Worm (Caenorhabditis elegans) whole organism, L1 larva: ENCODE results near the gene mrps-16.

Experiments used
- aly-2 ChIP-seq: fragments of 150-350 bp; optimal IDR thresholded peaks from 2 replicates; lab custom pipeline; 2014; ENCODE audit warnings: missing biosample characterization, missing genetic modification characterization
- elt-3 ChIP-seq, 6 experiments: fragments of 150-350 bp in 1 of 6; sonication (generic microtip); optimal IDR thresholded peaks; 2 replicates each; lab custom pipeline; 2017 to 2018; ENCODE audit warnings: missing biosample characterization in 6 of 6, missing genetic modification characterization in 6 of 6, inconsistent platforms in 1 of 6
- hpl-2 ChIP-seq: fragments of 150-350 bp; optimal IDR thresholded peaks from 2 replicates; lab custom pipeline; 2014; ENCODE audit warnings: missing biosample characterization, missing genetic modification reagents, missing genetic modification characterization
- lir-3 ChIP-seq: sonication (generic microtip); optimal IDR thresholded peaks from 2 replicates; lab custom pipeline; 2016; ENCODE audit warnings: mild to moderate bottlenecking, missing genetic modification characterization, moderate library complexity, missing compliant biosample characterization; ENCODE audit not compliant: poor library complexity
- nhr-28 ChIP-seq: fragments of 150-350 bp; optimal IDR thresholded peaks from 2 replicates; lab custom pipeline; 2014; ENCODE audit warnings: missing biosample characterization, missing genetic modification characterization
- nhr-76 ChIP-seq: sonication (generic microtip); optimal IDR thresholded peaks from 2 replicates; lab custom pipeline; 2017; ENCODE audit warnings: missing biosample characterization, missing genetic modification characterization
- sptf-1 ChIP-seq: fragments of 150-350 bp; optimal IDR thresholded peaks from 2 replicates; lab custom pipeline; 2014; ENCODE audit warnings: missing biosample characterization, missing genetic modification characterization
- unc-130 ChIP-seq: fragments of 150-350 bp; optimal IDR thresholded peaks from 2 replicates; lab custom pipeline; 2017; ENCODE audit warnings: missing biosample characterization, missing genetic modification characterization, inconsistent platforms
- xbp-1 ChIP-seq: sonication (generic microtip); optimal IDR thresholded peaks from 2 replicates; lab custom pipeline; 2016; ENCODE audit warnings: missing genetic modification characterization, missing compliant biosample characterization
- ztf-11 ChIP-seq, 2 experiments: sonication (generic microtip); optimal IDR thresholded peaks; 2 replicates each; lab custom pipeline; 2016 to 2017; ENCODE audit warnings: missing genetic modification characterization in 2 of 2, missing biosample characterization in 1 of 2, missing compliant biosample characterization in 1 of 2

DNA sequence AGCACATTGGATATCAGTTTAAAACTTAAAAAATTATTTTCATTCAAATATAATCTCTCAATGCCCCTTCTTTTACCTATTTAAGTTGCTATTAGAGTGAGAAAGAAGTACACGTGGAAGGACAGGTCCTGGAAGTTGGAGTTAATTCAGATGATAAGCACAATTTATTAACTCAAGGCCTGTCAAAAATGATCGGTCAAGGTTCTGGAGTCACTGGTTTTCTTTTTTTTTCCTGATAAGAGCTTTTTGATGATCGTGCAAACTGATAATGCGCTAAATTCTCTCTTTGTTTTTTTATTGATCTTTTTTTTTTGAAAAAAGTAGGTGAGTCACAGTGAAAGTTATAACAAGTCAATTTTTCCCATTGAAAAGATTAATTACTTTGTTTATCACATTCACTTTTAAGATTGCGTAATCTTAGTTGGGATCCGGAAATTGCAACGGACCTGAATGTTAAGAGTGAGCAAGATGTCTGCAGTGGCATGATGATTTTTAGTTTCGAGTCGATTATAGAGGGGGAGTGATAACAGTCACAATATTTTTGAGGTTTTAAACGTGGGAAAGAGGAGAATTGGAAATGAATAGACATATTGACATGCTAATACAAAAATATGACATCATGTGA lies 38.4 kb downstream of the mrps-16 start:
- no peak for TF ChIP-seq sptf-1 (tag; lab: Kevin White, UChicago)
- no peak for TF ChIP-seq xbp-1 (tag; lab: Kevin White, UChicago)
- TF ChIP-seq unc-130 (tag; lab: Kevin White, UChicago) = no peak
- no peak for TF ChIP-seq aly-2 (tag; lab: Kevin White, UChicago)
- TF ChIP-seq hpl-2 = no peak
- no peak for TF ChIP-seq nhr-28
- TF ChIP-seq lir-3 = no peak
- no peak for TF ChIP-seq elt-3 (tag; optimal IDR thresholded peaks at IDR 0.05; lab: Kevin White, UChicago)
- no peak for TF ChIP-seq nhr-76 (tag; lab: Kevin White, UChicago)
- TF ChIP-seq ztf-11 (tag; optimal IDR thresholded peaks at IDR 0.05; lab: Kevin White, UChicago) = no peak
